Worm (Caenorhabditis elegans) whole organism, L4 larva: ENCODE results near the gene C08B6.10.

Experiments used
- F10B5.3 ChIP-seq: sonication (generic microtip); optimal IDR thresholded peaks from 2 replicates; lab custom pipeline; 2016; ENCODE audit warnings: mild to moderate bottlenecking, missing genetic modification characterization, missing compliant biosample characterization
- F26F4.8 ChIP-seq: fragments of 200-800 bp; sonication (Bioruptor generic); conservative IDR thresholded peaks from 2 replicates; pipeline ENCODE4 v1.3.6; 2022; ENCODE audit warnings: missing genetic modification characterization, missing compliant biosample characterization
- T20F7.1 ChIP-seq: fragments of 200-800 bp; sonication (Bioruptor generic); optimal IDR thresholded peaks from 2 replicates; lab custom pipeline; 2018; ENCODE audit warnings: mild to moderate bottlenecking, missing genetic modification characterization, missing compliant biosample characterization
- Y5F2A.4 ChIP-seq: fragments of 200-800 bp; sonication (Bioruptor generic); optimal IDR thresholded peaks from 2 replicates; lab custom pipeline; 2018; ENCODE audit warnings: mild to moderate bottlenecking, missing genetic modification characterization, missing compliant biosample characterization
- Y75B8A.6 ChIP-seq: fragments of 200-800 bp; sonication (Bioruptor generic); IDR thresholded peaks from 2 replicates; pipeline ENCODE4 v1.3.6; 2022; ENCODE audit warnings: missing genetic modification reagents, missing genetic modification characterization, missing compliant biosample characterization
- aha-1 ChIP-seq: fragments of 150-350 bp; peaks from one replicate; lab custom pipeline; 2014; ENCODE audit warnings: missing biosample characterization, missing genetic modification characterization
- ceh-28 ChIP-seq: fragments of 150-350 bp; optimal IDR thresholded peaks from 2 replicates; lab custom pipeline; 2014; ENCODE audit warnings: missing biosample characterization, missing genetic modification reagents, missing genetic modification characterization
- ceh-62 ChIP-seq: sonication (generic microtip); optimal IDR thresholded peaks from 2 replicates; lab custom pipeline; 2017; ENCODE audit warnings: missing biosample characterization, missing genetic modification characterization
- ces-1 ChIP-seq: fragments of 150-350 bp; sonication (generic microtip); optimal IDR thresholded peaks from 4 replicates; lab custom pipeline; 2014; ENCODE audit warnings: missing biosample characterization, missing genetic modification reagents, missing genetic modification characterization
- cey-2 ChIP-seq: sonication (generic microtip); optimal IDR thresholded peaks from 3 replicates; lab custom pipeline; 2017; ENCODE audit warnings: missing genetic modification characterization, mild to moderate bottlenecking, missing compliant biosample characterization, antibody characterized with exemption, borderline replicate concordance; ENCODE audit not compliant: insufficient read depth
- daf-12 ChIP-seq: fragments of 150-350 bp; optimal IDR thresholded peaks from 2 replicates; lab custom pipeline; 2014; ENCODE audit warnings: missing biosample characterization, missing genetic modification reagents, missing genetic modification characterization
- daf-16 ChIP-seq, 3 experiments: sonication (generic microtip); optimal IDR thresholded peaks; 2 replicates each; lab custom pipeline; 2016 to 2017; ENCODE audit warnings: missing genetic modification characterization in 3 of 3, missing genetic modification reagents in 3 of 3, mild to moderate bottlenecking in 2 of 3, missing compliant biosample characterization in 2 of 3, missing biosample characterization in 1 of 3, moderate library complexity in 1 of 3
- daf-19 ChIP-seq: fragments of 200-800 bp; sonication (Bioruptor generic); conservative IDR thresholded peaks from 2 replicates; pipeline ENCODE4 v1.3.6; 2022; ENCODE audit warnings: missing genetic modification characterization, missing compliant biosample characterization
- dmd-6 ChIP-seq: fragments of 200-800 bp; sonication (Bioruptor generic); IDR thresholded peaks from 2 replicates; pipeline ENCODE4 v1.3.6; 2022; ENCODE audit warnings: missing genetic modification reagents, missing genetic modification characterization, missing compliant biosample characterization
- dmd-8 ChIP-seq: fragments of 200-800 bp; sonication (Bioruptor generic); IDR thresholded peaks from 2 replicates; pipeline ENCODE4 v1.3.6; 2022; ENCODE audit warnings: missing genetic modification characterization, missing compliant biosample characterization
- duxl-1 ChIP-seq: sonication (generic microtip); optimal IDR thresholded peaks from 2 replicates; lab custom pipeline; 2016; ENCODE audit warnings: mild to moderate bottlenecking, missing genetic modification characterization, moderate library complexity, missing compliant biosample characterization; ENCODE audit not compliant: poor library complexity
- dve-1 ChIP-seq: sonication (generic microtip); optimal IDR thresholded peaks from 2 replicates; lab custom pipeline; 2017; ENCODE audit warnings: antibody characterized with exemption, mild to moderate bottlenecking, missing genetic modification characterization, missing compliant biosample characterization; ENCODE audit not compliant: insufficient read depth
- fos-1 ChIP-seq: fragments of 150-350 bp; optimal IDR thresholded peaks from 2 replicates; lab custom pipeline; 2014; ENCODE audit warnings: missing biosample characterization, missing genetic modification characterization
- hif-1 ChIP-seq, 2 experiments: sonication (generic microtip); optimal IDR thresholded peaks; 2 replicates each; lab custom pipeline; 2016 to 2017; ENCODE audit warnings: missing compliant biosample characterization in 2 of 2, missing genetic modification characterization in 2 of 2, missing genetic modification reagents in 2 of 2, missing genotype in 2 of 2, mild to moderate bottlenecking in 1 of 2
- jun-1 ChIP-seq: fragments of 150-350 bp; optimal IDR thresholded peaks from 2 replicates; lab custom pipeline; 2014; ENCODE audit warnings: missing biosample characterization, missing genetic modification reagents, missing genetic modification characterization
- lin-15B ChIP-seq: fragments of 150-350 bp; sonication (generic microtip); optimal IDR thresholded peaks from 3 replicates; lab custom pipeline; 2014; ENCODE audit warnings: missing biosample characterization, missing genetic modification characterization
- lin-29 ChIP-seq: fragments of 200-800 bp; sonication (Bioruptor generic); IDR thresholded peaks from 2 replicates; pipeline ENCODE4 v1.3.6; 2022; ENCODE audit warnings: missing genetic modification reagents, missing genetic modification characterization, missing compliant biosample characterization
- lin-39 ChIP-seq: fragments of 150-350 bp; optimal IDR thresholded peaks from 2 replicates; lab custom pipeline; 2014; ENCODE audit warnings: missing biosample characterization, missing genetic modification reagents, missing genetic modification characterization
- madf-5 ChIP-seq, 2 experiments: fragments of 200-800 bp; sonication (Bioruptor generic); IDR thresholded peaks; 2 replicates each; pipeline ENCODE4 v1.3.6; 2022; ENCODE audit warnings: missing compliant biosample characterization in 2 of 2, missing genetic modification characterization in 2 of 2
- mdt-29 ChIP-seq: fragments of 200-800 bp; sonication (Bioruptor generic); IDR thresholded peaks from 2 replicates; pipeline ENCODE4 v1.3.6; 2022; ENCODE audit warnings: missing genetic modification reagents, missing genetic modification characterization, missing compliant biosample characterization
- mep-1 ChIP-seq: fragments of 150-350 bp; sonication (generic microtip); optimal IDR thresholded peaks from 3 replicates; lab custom pipeline; 2014; ENCODE audit warnings: missing biosample characterization, missing genetic modification characterization
- mes-2 ChIP-seq: sonication (generic microtip); optimal IDR thresholded peaks from 2 replicates; lab custom pipeline; 2016; ENCODE audit warnings: missing genotype, mild to moderate bottlenecking, missing genetic modification characterization, missing compliant biosample characterization; ENCODE audit not compliant: poor library complexity, severe bottlenecking
- mxl-2 ChIP-seq: fragments of 200-800 bp; sonication (Bioruptor generic); conservative IDR thresholded peaks from 2 replicates; pipeline ENCODE4 v1.3.6; 2022; ENCODE audit warnings: missing genetic modification reagents, missing genetic modification characterization, missing compliant biosample characterization
- mxl-3 ChIP-seq: fragments of 200-800 bp; sonication (Bioruptor generic); optimal IDR thresholded peaks from 2 replicates; lab custom pipeline; 2018; ENCODE audit warnings: mild to moderate bottlenecking, missing genetic modification characterization, missing compliant biosample characterization
- nhr-10 ChIP-seq: fragments of 150-350 bp; optimal IDR thresholded peaks from 2 replicates; lab custom pipeline; 2014; ENCODE audit warnings: missing biosample characterization, missing genetic modification characterization
- nhr-111 ChIP-seq: fragments of 200-800 bp; sonication (Bioruptor generic); optimal IDR thresholded peaks from 2 replicates; lab custom pipeline; 2018; ENCODE audit warnings: mild to moderate bottlenecking, missing genetic modification characterization, missing compliant biosample characterization
- nhr-237 ChIP-seq: sonication (generic microtip); optimal IDR thresholded peaks from 2 replicates; lab custom pipeline; 2017; ENCODE audit warnings: missing biosample characterization, missing genetic modification characterization
- nhr-28 ChIP-seq: fragments of 150-350 bp; optimal IDR thresholded peaks from 2 replicates; lab custom pipeline; 2014; ENCODE audit warnings: missing biosample characterization, missing genetic modification characterization
- nhr-48 ChIP-seq: sonication (generic microtip); optimal IDR thresholded peaks from 2 replicates; lab custom pipeline; 2016; ENCODE audit warnings: mild to moderate bottlenecking, missing genetic modification characterization, missing compliant biosample characterization
- php-3 ChIP-seq: fragments of 200-800 bp; sonication (Bioruptor generic); IDR thresholded peaks from 2 replicates; pipeline ENCODE4 v1.3.6; 2022; ENCODE audit warnings: missing genetic modification reagents, missing genetic modification characterization, missing compliant biosample characterization
- pqm-1 ChIP-seq: sonication (generic microtip); optimal IDR thresholded peaks from 2 replicates; lab custom pipeline; 2017; ENCODE audit warnings: missing biosample characterization, missing genetic modification characterization
- set-16 ChIP-seq: fragments of 200-800 bp; sonication (Bioruptor generic); IDR thresholded peaks from 2 replicates; pipeline ENCODE4 v1.3.6; 2022; ENCODE audit warnings: missing genetic modification reagents, missing genetic modification characterization, missing compliant biosample characterization
- snpc-1.2 ChIP-seq: fragments of 200-800 bp; sonication (Bioruptor generic); IDR thresholded peaks from 2 replicates; pipeline ENCODE4 v1.3.6; 2022; ENCODE audit warnings: missing genetic modification reagents, missing genetic modification characterization, missing compliant biosample characterization
- tag-97 ChIP-seq: fragments of 200-800 bp; sonication (Bioruptor generic); IDR thresholded peaks from 2 replicates; pipeline ENCODE4 v1.3.6; 2022; ENCODE audit warnings: missing genetic modification characterization, missing compliant biosample characterization
- tra-1 ChIP-seq: fragments of 200-800 bp; sonication (Bioruptor generic); IDR thresholded peaks from 2 replicates; pipeline ENCODE4 v1.3.6; 2022; ENCODE audit warnings: missing genetic modification reagents, missing genetic modification characterization, missing compliant biosample characterization
- unc-62 ChIP-seq, 3 experiments: fragments of 150-350 bp in 1 of 3; sonication (generic microtip); optimal IDR thresholded peaks in 2 of 3; peaks in 1 of 3; 1 replicate in 1 of 3; 2 replicates in 2 of 3; lab custom pipeline; 2014 to 2017; ENCODE audit warnings: missing biosample characterization in 3 of 3, missing genetic modification characterization in 3 of 3, missing genetic modification reagents in 3 of 3, missing genotype in 1 of 3
- vab-7 ChIP-seq: fragments of 200-800 bp; sonication (Bioruptor generic); IDR thresholded peaks from 2 replicates; pipeline ENCODE4 v1.3.6; 2022; ENCODE audit warnings: missing genetic modification reagents, missing genetic modification characterization, missing compliant biosample characterization
- zfp-2 ChIP-seq: sonication (generic microtip); optimal IDR thresholded peaks from 2 replicates; lab custom pipeline; 2016; ENCODE audit warnings: mild to moderate bottlenecking, missing genetic modification characterization, missing compliant biosample characterization
- ztf-7 ChIP-seq: fragments of 150-350 bp; optimal IDR thresholded peaks from 2 replicates; lab custom pipeline; 2014; ENCODE audit warnings: missing biosample characterization, missing genetic modification characterization

The C08B6.10 gene

DNA sequence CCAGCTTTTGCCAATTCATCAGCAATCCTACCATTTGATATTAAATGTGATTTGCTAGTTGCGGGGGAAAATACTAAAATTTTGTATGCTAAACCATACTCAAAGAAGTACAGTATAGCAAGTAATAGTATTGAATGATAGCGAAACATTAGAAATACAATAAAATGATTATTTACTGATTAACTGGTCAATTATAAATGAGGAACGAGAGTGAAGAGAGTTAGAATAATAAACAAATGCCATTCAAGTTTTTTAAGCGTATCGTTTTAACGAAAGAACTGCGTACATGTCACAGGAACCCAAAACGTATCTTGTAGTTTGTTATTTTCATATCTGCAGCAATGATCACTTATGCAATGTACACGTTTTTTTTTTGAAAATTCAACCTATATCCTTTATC is 26.9 kb upstream of the C08B6.10 start, which contains the start of gene ugt-47 (continued):
- TF ChIP-seq jun-1 (tag; lab: Kevin White, UChicago) (no peak), set-16 (GFP tag; lab: Robert Waterston, UW) (no peak), php-3 (GFP tag; lab: Robert Waterston, UW) (0 out of 2 replicates have a peak, but pooled peaks have one; percentile 21), T20F7.1 (GFP tag; lab: Kevin White, UChicago) (no peak), lin-15B (no peak), hif-1 (tag; optimal IDR thresholded peaks at IDR 0.05; lab: Kevin White, UChicago) (no peak), mxl-3 (GFP tag; lab: Kevin White, UChicago) (no peak), nhr-10 (tag; lab: Kevin White, UChicago) (no peak), zfp-2 (tag; lab: Kevin White, UChicago) (no peak), nhr-237 (tag; lab: Kevin White, UChicago) (no peak), daf-16 (GFP tag; optimal IDR thresholded peaks at IDR 0.05; lab: Kevin White, UChicago) (peak in 1 of 2 experiments; percentile 21), daf-16 (tag; optimal IDR thresholded peaks at IDR 0.05; lab: Kevin White, UChicago) (peak; percentile 58), nhr-28 (tag; lab: Kevin White, UChicago) (peak; percentile 78), nhr-48 (peak; percentile 48), ces-1 (GFP tag; lab: Kevin White, UChicago) (no peak), madf-5 (GFP tag; IDR thresholded peaks at IDR 0.05; lab: Robert Waterston, UW) (no peak), F10B5.3 (tag; lab: Kevin White, UChicago) (no peak), mes-2 (no peak), unc-62 (GFP tag; optimal IDR thresholded peaks at IDR 0.05 in 1 of 2; lab: Kevin White, UChicago) (peak in 1 of 2 experiments; percentile 14), unc-62 (tag; optimal IDR thresholded peaks at IDR 0.05; lab: Kevin White, UChicago) (no peak)

DNA sequence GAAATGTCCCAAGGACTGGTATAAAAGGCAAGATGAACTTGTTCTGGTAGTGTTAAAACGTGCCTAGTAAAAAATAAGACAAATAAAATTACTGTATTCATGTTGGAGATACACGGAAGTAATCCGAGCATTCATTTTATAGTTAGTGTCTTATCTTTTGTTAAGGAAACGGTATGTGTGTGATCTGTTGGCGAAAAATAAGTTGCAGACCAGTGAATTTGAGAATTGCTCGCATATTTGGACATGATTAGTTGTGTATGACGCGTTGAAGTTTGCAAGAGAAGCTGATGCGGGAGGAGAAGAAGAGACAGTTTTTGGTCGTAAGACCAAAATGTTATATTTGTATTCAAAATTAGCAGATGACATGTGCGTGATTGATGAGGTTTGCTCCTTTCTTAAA is 23.4 kb upstream of the C08B6.10 start, which contains the start of gene C08B6.14:
Gene C08B6.14 (minus strand): TSS at position 101 of the 400 bp plus-strand sequence.
- TF ChIP-seq nhr-111 (GFP tag; lab: Kevin White, UChicago) (no peak), F26F4.8 (GFP tag; lab: Robert Waterston, UW) (0 out of 2 replicates have a peak, but pooled peaks have one; percentile 24), tag-97 (GFP tag; lab: Robert Waterston, UW) (no peak), Y75B8A.6 (no peak), cey-2 (tag; lab: Kevin White, UChicago) (no peak), ceh-62 (tag; lab: Kevin White, UChicago) (no peak), dve-1 (tag; lab: Kevin White, UChicago) (no peak), tra-1 (no peak)

DNA sequence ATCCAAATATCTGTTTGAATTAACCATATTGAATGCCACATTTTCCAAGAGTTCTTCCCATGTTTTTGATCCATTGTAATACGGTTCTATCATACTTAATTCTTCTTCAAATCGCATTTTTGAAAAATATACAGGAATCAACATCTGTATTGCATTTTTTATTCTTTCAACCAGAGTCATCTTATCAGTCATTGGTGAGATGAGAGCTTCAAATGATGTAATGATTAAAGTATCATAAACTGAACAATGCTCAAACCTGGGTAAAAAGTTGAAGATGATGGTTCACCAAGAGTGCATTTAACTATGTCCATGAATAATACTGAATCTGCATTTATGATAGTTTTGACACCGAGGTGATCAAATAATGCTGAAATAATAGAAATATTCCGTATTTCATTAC is 21.5 kb upstream of the C08B6.10 start:
- TF ChIP-seq cey-2 (tag; lab: Kevin White, UChicago), result no peak
- no peak for TF ChIP-seq vab-7 (GFP tag; lab: Robert Waterston, UW)
- peak; percentile 80 for TF ChIP-seq ztf-7 (tag; lab: Kevin White, UChicago)
- TF ChIP-seq aha-1 (tag; lab: Kevin White, UChicago), result peak; percentile 87
- no peak for TF ChIP-seq mdt-29
- TF ChIP-seq snpc-1.2 (GFP tag; lab: Robert Waterston, UW), result no peak
- TF ChIP-seq fos-1 (tag; lab: Kevin White, UChicago), result no peak
- no peak for TF ChIP-seq Y5F2A.4 (GFP tag; lab: Kevin White, UChicago)
- no peak for TF ChIP-seq daf-16 (GFP tag; optimal IDR thresholded peaks at IDR 0.05; lab: Kevin White, UChicago)
- TF ChIP-seq daf-16 (tag; optimal IDR thresholded peaks at IDR 0.05; lab: Kevin White, UChicago), result peak; percentile 48
- peak; percentile 29 for TF ChIP-seq dve-1 (tag; lab: Kevin White, UChicago)
- TF ChIP-seq lin-39 (tag; lab: Kevin White, UChicago), result no peak
- peak; percentile 38 for TF ChIP-seq mep-1 (tag; lab: Kevin White, UChicago)
- 0 out of 2 replicates have a peak, but pooled peaks have one; percentile 23 for TF ChIP-seq dmd-6 (GFP tag; lab: Robert Waterston, UW)
- no peak for TF ChIP-seq ceh-62 (tag; lab: Kevin White, UChicago)
- TF ChIP-seq ceh-28 (tag; lab: Kevin White, UChicago), result no peak
- TF ChIP-seq pqm-1 (tag; lab: Kevin White, UChicago), result peak; percentile 34
- no peak for TF ChIP-seq dmd-8 (GFP tag; lab: Robert Waterston, UW)
- no peak for TF ChIP-seq mxl-2
- no peak for TF ChIP-seq daf-19 (GFP tag; lab: Robert Waterston, UW)
- TF ChIP-seq Y75B8A.6, result no peak
- no peak for TF ChIP-seq duxl-1 (tag; lab: Kevin White, UChicago)
- TF ChIP-seq daf-12 (tag; lab: Kevin White, UChicago), result no peak
- no peak for TF ChIP-seq lin-29 (GFP tag; lab: Robert Waterston, UW)
